Fruit fly (Drosophila melanogaster) whole organism, embryonic: Measurements from ENCODE around the gene CG18545.
A peak's percentile ranks its signal among the peaks of the same experiment; 100 is the strongest.

Source experiments
- BtbVII ChIP-seq: fragments of 200-800 bp; sonication (Bioruptor generic); optimal IDR thresholded peaks from 3 replicates; lab custom pipeline; 2017; ENCODE audit warnings: missing biosample characterization, mild to moderate bottlenecking, missing genetic modification characterization
- CG11723 ChIP-seq: fragments of 200-800 bp; sonication (Bioruptor generic); optimal IDR thresholded peaks from 2 replicates; lab custom pipeline; 2017; ENCODE audit warnings: missing biosample characterization, mild to moderate bottlenecking, missing genetic modification characterization
- CG12104 ChIP-seq: fragments of 200-800 bp; sonication (Bioruptor generic); optimal IDR thresholded peaks from 3 replicates; lab custom pipeline; 2016; ENCODE audit warnings: missing biosample characterization, missing genetic modification characterization
- CG12744 ChIP-seq: fragments of 200-800 bp; sonication (Bioruptor generic); optimal IDR thresholded peaks from 2 replicates; lab custom pipeline; 2016; ENCODE audit warnings: missing biosample characterization, missing genetic modification characterization
- CG12942 ChIP-seq: fragments of 200-800 bp; sonication (Bioruptor generic); optimal IDR thresholded peaks from 3 replicates; lab custom pipeline; 2016; ENCODE audit warnings: missing biosample characterization, missing genetic modification characterization
- CG15011 ChIP-seq: fragments of 200-800 bp; sonication (Bioruptor generic); optimal IDR thresholded peaks from 3 replicates; lab custom pipeline; 2018; ENCODE audit warnings: missing biosample characterization, mild to moderate bottlenecking, missing genetic modification characterization
- CG16863 ChIP-seq: fragments of 200-800 bp; sonication (Bioruptor generic); optimal IDR thresholded peaks from 3 replicates; lab custom pipeline; 2016; ENCODE audit warnings: missing biosample characterization, missing genetic modification characterization
- CG17385 ChIP-seq: fragments of 200-800 bp; sonication (Bioruptor generic); optimal IDR thresholded peaks from 3 replicates; lab custom pipeline; 2018; ENCODE audit warnings: missing biosample characterization, mild to moderate bottlenecking, missing genetic modification characterization
- CG17912 ChIP-seq: fragments of 200-800 bp; sonication (Bioruptor generic); optimal IDR thresholded peaks from 2 replicates; lab custom pipeline; 2018; ENCODE audit warnings: missing biosample characterization, mild to moderate bottlenecking, missing genetic modification characterization
- CG2202 ChIP-seq: fragments of 200-800 bp; sonication (Bioruptor generic); optimal IDR thresholded peaks from 2 replicates; lab custom pipeline; 2018; ENCODE audit warnings: missing biosample characterization, mild to moderate bottlenecking, missing genetic modification characterization
- CG2875 ChIP-seq: fragments of 200-800 bp; sonication (Bioruptor generic); optimal IDR thresholded peaks from 2 replicates; lab custom pipeline; 2017; ENCODE audit warnings: missing biosample characterization, mild to moderate bottlenecking, missing genetic modification characterization, missing genetic modification reagents
- CG3838 ChIP-seq: fragments of 200-800 bp; sonication (Bioruptor generic); optimal IDR thresholded peaks from 3 replicates; lab custom pipeline; 2016; ENCODE audit warnings: missing biosample characterization, missing genetic modification characterization
- CG4617 ChIP-seq: fragments of 200-800 bp; sonication (Bioruptor generic); optimal IDR thresholded peaks from 3 replicates; lab custom pipeline; 2016; ENCODE audit warnings: missing biosample characterization, missing genetic modification characterization, borderline replicate concordance
- CG4707 ChIP-seq: fragments of 200-800 bp; sonication (Bioruptor generic); optimal IDR thresholded peaks from 2 replicates; lab custom pipeline; 2018; ENCODE audit warnings: missing biosample characterization, mild to moderate bottlenecking, missing genetic modification characterization, moderate library complexity
- CG6765 ChIP-seq: fragments of 200-800 bp; sonication (Bioruptor generic); optimal IDR thresholded peaks from 3 replicates; lab custom pipeline; 2017; ENCODE audit warnings: missing biosample characterization, mild to moderate bottlenecking, missing genetic modification characterization
- CG7556 ChIP-seq: fragments of 200-800 bp; sonication (Bioruptor generic); optimal IDR thresholded peaks from 2 replicates; lab custom pipeline; 2017; ENCODE audit warnings: missing biosample characterization, mild to moderate bottlenecking, missing genetic modification characterization
- CG7745 ChIP-seq: fragments of 200-800 bp; sonication (Bioruptor generic); optimal IDR thresholded peaks from 2 replicates; lab custom pipeline; 2018; ENCODE audit warnings: missing biosample characterization, mild to moderate bottlenecking, missing genetic modification characterization, moderate library complexity
- CG8089 ChIP-seq: fragments of 200-800 bp; sonication (Bioruptor generic); optimal IDR thresholded peaks from 3 replicates; lab custom pipeline; 2016; ENCODE audit warnings: missing biosample characterization, missing genetic modification characterization
- CG8290 ChIP-seq, 3 experiments: fragments of 200-800 bp; sonication (Bioruptor generic); optimal IDR thresholded peaks; 2 replicates each; lab custom pipeline; 2016 to 2019; ENCODE audit warnings: missing biosample characterization in 3 of 3, missing genetic modification characterization in 3 of 3, mild to moderate bottlenecking in 2 of 3, moderate library complexity in 1 of 3
- CG8924 ChIP-seq: fragments of 200-800 bp; optimal IDR thresholded peaks from 3 replicates; lab custom pipeline; 2019; ENCODE audit warnings: missing biosample characterization, mild to moderate bottlenecking, missing genetic modification characterization, moderate library complexity
- CG9727 ChIP-seq: fragments of 200-800 bp; sonication (Bioruptor generic); optimal IDR thresholded peaks from 3 replicates; lab custom pipeline; 2017; ENCODE audit warnings: missing biosample characterization, mild to moderate bottlenecking, missing genetic modification characterization
- CTCF ChIP-seq: fragments of 200-800 bp; sonication (Bioruptor generic); optimal IDR thresholded peaks from 2 replicates; lab custom pipeline; 2017; ENCODE audit warnings: missing biosample characterization, mild to moderate bottlenecking, missing genetic modification characterization, moderate library complexity
- Dfd ChIP-seq, 2 experiments: fragments of >200 bp; optimal IDR thresholded peaks; 2 replicates each; lab custom pipeline; 2017; ENCODE audit warnings: missing biosample characterization in 2 of 2, missing genetic modification characterization in 2 of 2
- ERR ChIP-seq: fragments of 200-800 bp; sonication (Bioruptor generic); optimal IDR thresholded peaks from 2 replicates; lab custom pipeline; 2016; ENCODE audit warnings: missing biosample characterization, missing genetic modification characterization
- H15 ChIP-seq: fragments of 200-800 bp; sonication (Bioruptor generic); IDR thresholded peaks from 3 replicates; pipeline ENCODE4 v1.3.6; 2022; ENCODE audit warnings: missing biosample characterization, missing genetic modification characterization
- HLH3B ChIP-seq: fragments of 200-800 bp; sonication (Bioruptor generic); IDR thresholded peaks from 2 replicates; pipeline ENCODE4 v1.3.6; 2022; ENCODE audit warnings: missing biosample characterization, missing genetic modification characterization
- Kr ChIP-seq: fragments of 200-800 bp; sonication (Bioruptor generic); optimal IDR thresholded peaks from 2 replicates; lab custom pipeline; 2017; ENCODE audit warnings: missing biosample characterization, mild to moderate bottlenecking, missing genetic modification characterization
- MTF-1 ChIP-seq: fragments of 200-800 bp; sonication (Bioruptor generic); optimal IDR thresholded peaks from 2 replicates; lab custom pipeline; 2018; ENCODE audit warnings: missing biosample characterization, mild to moderate bottlenecking, missing genetic modification characterization, borderline replicate concordance
- Mes4 ChIP-seq: fragments of 200-800 bp; sonication (Bioruptor generic); optimal IDR thresholded peaks from 2 replicates; lab custom pipeline; 2016; ENCODE audit warnings: missing biosample characterization, missing genetic modification characterization
- NC2α ChIP-seq: fragments of 200-800 bp; sonication (Bioruptor generic); optimal IDR thresholded peaks from 2 replicates; lab custom pipeline; 2016; ENCODE audit warnings: missing biosample characterization, missing genetic modification characterization
- NFAT ChIP-seq: fragments of 200-800 bp; sonication (Bioruptor generic); IDR thresholded peaks from 2 replicates; pipeline ENCODE4 v1.3.6; 2022; ENCODE audit warnings: missing biosample characterization, missing genetic modification characterization
- NK7.1 ChIP-seq: fragments of 200-800 bp; sonication (Bioruptor generic); optimal IDR thresholded peaks from 3 replicates; lab custom pipeline; 2016; ENCODE audit warnings: missing biosample characterization, missing genetic modification characterization
- Rfx ChIP-seq: fragments of 200-800 bp; sonication (Bioruptor generic); IDR thresholded peaks from 2 replicates; pipeline ENCODE4 v1.3.6; 2022; ENCODE audit warnings: missing biosample characterization, missing genetic modification characterization
- Stat92E ChIP-seq, 3 experiments: fragments of >200 bp in 2 of 3; fragments of 200-800 bp in 1 of 3; sonication (Bioruptor generic) in 1 of 3; optimal IDR thresholded peaks; 2 replicates each; lab custom pipeline; 2017 to 2019; ENCODE audit warnings: missing biosample characterization in 3 of 3, missing genetic modification characterization in 3 of 3, mild to moderate bottlenecking in 1 of 3, moderate library complexity in 1 of 3
- ac ChIP-seq: fragments of 200-800 bp; sonication (Bioruptor generic); optimal IDR thresholded peaks from 3 replicates; lab custom pipeline; 2017; ENCODE audit warnings: missing biosample characterization, mild to moderate bottlenecking, missing genetic modification characterization
- corto ChIP-seq: fragments of 200-800 bp; sonication (Bioruptor generic); optimal IDR thresholded peaks from 2 replicates; lab custom pipeline; 2016; ENCODE audit warnings: missing biosample characterization, mild to moderate bottlenecking, missing genetic modification characterization, moderate library complexity
- crp ChIP-seq, 2 experiments: fragments of 200-800 bp; sonication (Bioruptor generic); optimal IDR thresholded peaks; 2 replicates in 1 of 2; 3 replicates in 1 of 2; lab custom pipeline; 2017; ENCODE audit warnings: missing biosample characterization in 2 of 2, missing genetic modification characterization in 2 of 2, mild to moderate bottlenecking in 1 of 2, moderate library complexity in 1 of 2
- ems ChIP-seq: fragments of 200-800 bp; sonication (Bioruptor generic); optimal IDR thresholded peaks from 3 replicates; lab custom pipeline; 2016; ENCODE audit warnings: missing biosample characterization, missing genetic modification characterization
- exex ChIP-seq: fragments of 200-800 bp; sonication (Bioruptor generic); optimal IDR thresholded peaks from 4 replicates; lab custom pipeline; 2018; ENCODE audit warnings: missing biosample characterization, mild to moderate bottlenecking, missing genetic modification characterization, moderate library complexity
- jigr1 ChIP-seq: fragments of 200-800 bp; sonication (Bioruptor generic); IDR thresholded peaks from 3 replicates; pipeline ENCODE4 v1.3.6; 2022; ENCODE audit warnings: missing biosample characterization, missing genetic modification characterization
- lmd ChIP-seq: fragments of 200-800 bp; sonication (Bioruptor generic); IDR thresholded peaks from 2 replicates; pipeline ENCODE4 v1.3.6; 2022; ENCODE audit warnings: missing biosample characterization, missing genetic modification characterization
- nau ChIP-seq: fragments of 200-800 bp; sonication (Bioruptor generic); optimal IDR thresholded peaks from 3 replicates; lab custom pipeline; 2017; ENCODE audit warnings: missing biosample characterization, mild to moderate bottlenecking, missing genetic modification characterization, missing genetic modification reagents
- pan ChIP-seq, 4 experiments: fragments of >200 bp in 3 of 4; fragments of 200-800 bp in 1 of 4; sonication (Bioruptor generic) in 1 of 4; optimal IDR thresholded peaks in 3 of 4; IDR thresholded peaks in 1 of 4; 2 replicates each; pipeline versions ENCODE4 v1.3.6 to Lab custom; 2017 to 2022; ENCODE audit warnings: missing biosample characterization in 2 of 4, missing genetic modification characterization in 2 of 4, mixed read lengths in 1 of 4
- pzg ChIP-seq: fragments of 200-800 bp; sonication (Bioruptor generic); optimal IDR thresholded peaks from 3 replicates; lab custom pipeline; 2018; ENCODE audit warnings: missing biosample characterization, mild to moderate bottlenecking, missing genetic modification characterization, moderate library complexity
- tap ChIP-seq: fragments of 200-800 bp; optimal IDR thresholded peaks from 3 replicates; lab custom pipeline; 2019; ENCODE audit warnings: missing biosample characterization, mild to moderate bottlenecking, missing genetic modification characterization, moderate library complexity
- trem ChIP-seq: fragments of 200-800 bp; optimal IDR thresholded peaks from 3 replicates; lab custom pipeline; 2019; ENCODE audit warnings: missing biosample characterization, mild to moderate bottlenecking, missing genetic modification characterization, moderate library complexity
- yki ChIP-seq: fragments of >200 bp; optimal IDR thresholded peaks from 3 replicates; lab custom pipeline; 2018
- zen2 ChIP-seq: fragments of 200-800 bp; sonication (Bioruptor generic); IDR thresholded peaks from 3 replicates; pipeline ENCODE4 v1.3.6; 2022; ENCODE audit warnings: missing biosample characterization, missing genetic modification characterization; ENCODE audit not compliant: partially characterized antibody

CG18545 gene

DNA sequence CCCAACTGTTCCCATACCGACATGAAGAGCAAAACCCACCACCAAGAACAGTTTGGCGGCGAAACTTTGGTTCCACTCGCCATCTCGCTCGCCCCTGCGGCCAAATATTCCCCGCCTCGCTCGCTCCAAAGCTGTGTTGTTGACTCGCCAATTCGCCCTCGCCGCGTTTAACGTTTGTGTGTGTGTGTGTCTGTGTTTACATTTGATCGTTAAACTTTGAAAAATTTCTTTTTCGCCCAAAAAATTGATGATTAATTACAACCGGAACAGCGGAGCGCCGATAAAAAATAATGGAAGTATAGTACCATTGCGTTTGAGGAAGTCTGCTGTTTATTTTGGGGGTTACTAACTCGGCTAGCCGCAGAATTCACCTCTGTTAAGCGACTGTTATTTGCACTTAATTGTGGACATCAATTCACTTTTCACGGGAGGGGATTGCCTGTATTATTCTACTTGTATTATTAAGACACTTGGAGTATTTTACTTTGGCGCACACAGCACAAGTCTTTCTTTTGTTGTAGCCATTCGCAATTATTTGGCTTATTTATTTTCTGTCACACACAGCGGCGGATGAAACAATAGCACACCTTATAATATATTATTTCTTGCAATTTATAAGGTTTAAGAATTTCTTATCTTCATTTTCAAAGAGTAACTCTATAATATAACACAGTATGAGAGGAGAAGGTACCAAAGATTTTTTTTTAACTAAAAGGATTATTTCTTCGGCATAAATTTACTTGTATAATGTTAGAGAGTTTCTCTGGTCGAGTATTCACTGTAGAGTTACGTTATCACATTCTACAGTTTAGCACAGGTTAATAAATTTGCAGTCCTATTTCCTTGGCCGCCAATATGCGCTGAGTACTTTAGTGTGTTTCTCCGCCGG lies 10.2 kb downstream of the CG18545 start (continued):
- TF ChIP-seq CG3838, result peak; percentile 52
- peak in 1 of 2 experiments; percentile 76 for TF ChIP-seq Dfd (GFP tag; optimal IDR thresholded peaks at IDR 0.05; lab: Kevin White, UChicago)
- TF ChIP-seq pan (optimal IDR thresholded peaks at IDR 0.05; lab: Kevin White, UChicago), result no peak
- no peak for TF ChIP-seq pan (GFP tag; optimal IDR thresholded peaks at IDR 0.05 in 1 of 2, IDR thresholded peaks at IDR 0.05 in 1 of 2)
- TF ChIP-seq BtbVII (GFP tag; lab: Kevin White, UChicago), result peak; percentile 71
- peak; percentile 45 for TF ChIP-seq CG2875 (GFP tag; lab: Kevin White, UChicago)
- peak; percentile 61 for TF ChIP-seq CG12942 (GFP tag; lab: Kevin White, UChicago)
- peak; percentile 47 for TF ChIP-seq NK7.1 (GFP tag; lab: Kevin White, UChicago)
- TF ChIP-seq lmd (GFP tag; lab: Robert Waterston, UW), result no peak
- peak; percentile 27 for TF ChIP-seq CG2202 (tag; lab: Kevin White, UChicago)
- TF ChIP-seq Mes4 (GFP tag; lab: Kevin White, UChicago), result no peak
- no peak for TF ChIP-seq CG8290 (GFP tag; optimal IDR thresholded peaks at IDR 0.05; lab: Kevin White, UChicago)
- peak in 1 of 2 experiments; percentile 82 for TF ChIP-seq CG8290 (tag; optimal IDR thresholded peaks at IDR 0.05; lab: Kevin White, UChicago)
- TF ChIP-seq yki, result no peak
- TF ChIP-seq crp (GFP tag; optimal IDR thresholded peaks at IDR 0.05; lab: Kevin White, UChicago), result peak in 1 of 2 experiments; percentile 3
- peak; percentile 81 for TF ChIP-seq CG8924 (tag; lab: Kevin White, UChicago)
- TF ChIP-seq ac (GFP tag; lab: Kevin White, UChicago), result peak; percentile 7
- no peak for TF ChIP-seq H15
- peak; percentile 55 for TF ChIP-seq CTCF (GFP tag; lab: Kevin White, UChicago)
- TF ChIP-seq CG17385 (GFP tag; lab: Kevin White, UChicago), result peak; percentile 80
- peak; percentile 90 for TF ChIP-seq CG9727 (GFP tag; lab: Kevin White, UChicago)
- peak; percentile 62 for TF ChIP-seq CG17912
- peak; percentile 66 for TF ChIP-seq MTF-1 (GFP tag; lab: Kevin White, UChicago)
- peak; percentile 49 for TF ChIP-seq CG7745
- peak; percentile 73 for TF ChIP-seq exex (tag; lab: Kevin White, UChicago)
- TF ChIP-seq CG11723 (GFP tag; lab: Kevin White, UChicago), result peak; percentile 51
- TF ChIP-seq corto (GFP tag; lab: Kevin White, UChicago), result peak; percentile 65
- peak; percentile 25 for TF ChIP-seq CG4617
- TF ChIP-seq CG12744 (GFP tag; lab: Kevin White, UChicago), result peak; percentile 54
- TF ChIP-seq pzg (GFP tag; lab: Kevin White, UChicago), result peak; percentile 41
- TF ChIP-seq CG16863 (GFP tag; lab: Kevin White, UChicago), result peak; percentile 53
- TF ChIP-seq Kr (GFP tag; lab: Kevin White, UChicago), result no peak
- TF ChIP-seq Rfx, result no peak
- peak; percentile 75 for TF ChIP-seq tap (tag; lab: Kevin White, UChicago)
- TF ChIP-seq CG8089 (GFP tag; lab: Kevin White, UChicago), result peak; percentile 28
- no peak for TF ChIP-seq zen2
- TF ChIP-seq ems, result peak; percentile 76
- no peak for TF ChIP-seq HLH3B (GFP tag; lab: Robert Waterston, UW)
- no peak for TF ChIP-seq jigr1
- TF ChIP-seq CG4707 (GFP tag; lab: Kevin White, UChicago), result peak; percentile 49
- no peak for TF ChIP-seq Stat92E (GFP tag; optimal IDR thresholded peaks at IDR 0.05; lab: Kevin White, UChicago)
- peak; percentile 74 for TF ChIP-seq CG15011 (GFP tag; lab: Kevin White, UChicago)
- peak; percentile 21 for TF ChIP-seq trem
- TF ChIP-seq NC2α (GFP tag; lab: Kevin White, UChicago), result no peak
- peak; percentile 91 for TF ChIP-seq CG7556 (GFP tag; lab: Kevin White, UChicago)
- peak; percentile 55 for TF ChIP-seq nau (GFP tag; lab: Kevin White, UChicago)
- TF ChIP-seq CG6765 (GFP tag; lab: Kevin White, UChicago), result peak; percentile 67
- TF ChIP-seq NFAT (GFP tag; lab: Robert Waterston, UW), result no peak
- TF ChIP-seq CG12104 (GFP tag; lab: Kevin White, UChicago), result peak; percentile 82
- peak; percentile 34 for TF ChIP-seq ERR (GFP tag; lab: Kevin White, UChicago)
